Worm (Caenorhabditis elegans) whole organism, L1 larva: Measurements from ENCODE around the gene B0410.1.

ENCODE experiments used
- F16B12.6 ChIP-seq: fragments of 150-350 bp; optimal IDR thresholded peaks from 2 replicates; lab custom pipeline; 2014; ENCODE audit warnings: missing biosample characterization, missing genetic modification characterization
- Y116A8C.19 ChIP-seq: sonication (generic microtip); optimal IDR thresholded peaks from 2 replicates; lab custom pipeline; 2016; ENCODE audit warnings: missing compliant biosample characterization, missing genetic modification characterization, borderline replicate concordance
- aha-1 ChIP-seq: fragments of 150-350 bp; optimal IDR thresholded peaks from 2 replicates; lab custom pipeline; 2014; ENCODE audit warnings: missing biosample characterization, missing genetic modification characterization
- aly-2 ChIP-seq: fragments of 150-350 bp; optimal IDR thresholded peaks from 2 replicates; lab custom pipeline; 2014; ENCODE audit warnings: missing biosample characterization, missing genetic modification characterization
- ama-1 ChIP-seq: fragments of 150-350 bp; optimal IDR thresholded peaks from 2 replicates; lab custom pipeline; 2014
- blmp-1 ChIP-seq: fragments of 150-350 bp; optimal IDR thresholded peaks from 2 replicates; lab custom pipeline; 2014; ENCODE audit warnings: missing biosample characterization, missing genetic modification characterization
- ceh-63 ChIP-seq: fragments of 200-800 bp; sonication (Bioruptor generic); optimal IDR thresholded peaks from 2 replicates; lab custom pipeline; 2018; ENCODE audit warnings: mild to moderate bottlenecking, missing genetic modification characterization, missing compliant biosample characterization
- ceh-82 ChIP-seq, 3 experiments: fragments of 150-350 bp in 1 of 3; sonication (generic microtip) in 2 of 3; optimal IDR thresholded peaks; 2 replicates each; lab custom pipeline; 2014 to 2017; ENCODE audit warnings: missing biosample characterization in 3 of 3, missing genetic modification characterization in 3 of 3
- ces-1 ChIP-seq: fragments of 150-350 bp; optimal IDR thresholded peaks from 2 replicates; lab custom pipeline; 2014; ENCODE audit warnings: missing biosample characterization, missing genetic modification reagents, missing genetic modification characterization
- dpl-1 ChIP-seq, 3 experiments: fragments of 150-350 bp in 2 of 3; sonication (generic microtip) in 1 of 3; optimal IDR thresholded peaks; 2 replicates each; lab custom pipeline; 2014 to 2017; ENCODE audit warnings: missing biosample characterization in 3 of 3, missing genetic modification characterization in 3 of 3, missing genetic modification reagents in 3 of 3
- dsc-1 ChIP-seq: sonication (generic microtip); optimal IDR thresholded peaks from 2 replicates; lab custom pipeline; 2016; ENCODE audit warnings: mild to moderate bottlenecking, missing genetic modification characterization, missing compliant biosample characterization
- efl-3 ChIP-seq: fragments of 200-800 bp; sonication (Bioruptor generic); optimal IDR thresholded peaks from 2 replicates; lab custom pipeline; 2018; ENCODE audit warnings: mild to moderate bottlenecking, missing genetic modification characterization, missing compliant biosample characterization
- egl-13 ChIP-seq: sonication (generic microtip); optimal IDR thresholded peaks from 2 replicates; lab custom pipeline; 2016; ENCODE audit warnings: missing genotype, missing genetic modification reagents, missing genetic modification characterization, missing compliant biosample characterization
- egl-27 ChIP-seq, 2 experiments: fragments of 150-350 bp in 1 of 2; sonication (generic microtip); optimal IDR thresholded peaks; 3 replicates each; lab custom pipeline; 2017 to 2018; ENCODE audit warnings: missing biosample characterization in 2 of 2, missing genetic modification characterization in 2 of 2, missing genetic modification reagents in 2 of 2
- fkh-10 ChIP-seq: sonication (generic microtip); optimal IDR thresholded peaks from 2 replicates; lab custom pipeline; 2017; ENCODE audit warnings: missing biosample characterization, missing genetic modification reagents, missing genetic modification characterization
- grh-1 ChIP-seq: fragments of 200-800 bp; sonication (Bioruptor generic); IDR thresholded peaks from 2 replicates; pipeline ENCODE4 v1.3.6; 2022; ENCODE audit warnings: missing genetic modification reagents, missing genetic modification characterization, missing compliant biosample characterization
- hlh-17 ChIP-seq: fragments of 200-800 bp; sonication (Bioruptor generic); optimal IDR thresholded peaks from 2 replicates; lab custom pipeline; 2018; ENCODE audit warnings: missing genetic modification characterization, mild to moderate bottlenecking, missing compliant biosample characterization, moderate library complexity, borderline replicate concordance
- hlh-4 ChIP-seq: sonication (generic microtip); optimal IDR thresholded peaks from 2 replicates; lab custom pipeline; 2016; ENCODE audit warnings: mild to moderate bottlenecking, missing genetic modification characterization, missing compliant biosample characterization
- irx-1 ChIP-seq: sonication (generic microtip); optimal IDR thresholded peaks from 2 replicates; lab custom pipeline; 2016; ENCODE audit warnings: missing genetic modification characterization, missing compliant biosample characterization
- isw-1 ChIP-seq: fragments of 200-800 bp; sonication (Bioruptor generic); IDR thresholded peaks from 2 replicates; pipeline ENCODE4 v1.3.6; 2022; ENCODE audit warnings: missing genetic modification characterization, missing compliant biosample characterization
- lin-13 ChIP-seq: fragments of 150-350 bp; optimal IDR thresholded peaks from 2 replicates; lab custom pipeline; 2014; ENCODE audit warnings: missing biosample characterization, missing genetic modification reagents, missing genetic modification characterization
- lin-14 ChIP-seq: fragments of 200-800 bp; sonication (Bioruptor generic); optimal IDR thresholded peaks from 2 replicates; lab custom pipeline; 2018; ENCODE audit warnings: mild to moderate bottlenecking, missing genetic modification characterization, moderate library complexity, missing compliant biosample characterization
- lin-15B ChIP-seq: fragments of 150-350 bp; sonication (generic microtip); optimal IDR thresholded peaks from 3 replicates; lab custom pipeline; 2014; ENCODE audit warnings: missing biosample characterization, missing genetic modification characterization
- lin-35 ChIP-seq, 2 experiments: fragments of 150-350 bp; optimal IDR thresholded peaks; 2 replicates each; lab custom pipeline; 2014; ENCODE audit warnings: missing biosample characterization in 2 of 2, missing genetic modification characterization in 2 of 2, missing genetic modification reagents in 2 of 2
- lin-39 ChIP-seq: fragments of 150-350 bp; optimal IDR thresholded peaks from 2 replicates; lab custom pipeline; 2014; ENCODE audit warnings: missing biosample characterization, missing genetic modification reagents, missing genetic modification characterization
- lsy-2 ChIP-seq, 2 experiments: fragments of 150-350 bp; optimal IDR thresholded peaks; 2 replicates each; lab custom pipeline; 2014; ENCODE audit warnings: missing biosample characterization in 2 of 2, missing genetic modification characterization in 2 of 2
- mab-9 ChIP-seq: fragments of 200-800 bp; sonication (Bioruptor generic); IDR thresholded peaks from 2 replicates; pipeline ENCODE4 v1.3.6; 2022; ENCODE audit warnings: missing genetic modification reagents, missing genetic modification characterization, missing compliant biosample characterization
- mef-2 ChIP-seq: fragments of 150-350 bp; optimal IDR thresholded peaks from 2 replicates; lab custom pipeline; 2014; ENCODE audit warnings: missing biosample characterization, missing genetic modification characterization
- mep-1 ChIP-seq: fragments of 150-350 bp; optimal IDR thresholded peaks from 2 replicates; lab custom pipeline; 2014; ENCODE audit warnings: missing biosample characterization, missing genetic modification characterization
- nhr-11 ChIP-seq: fragments of 150-350 bp; optimal IDR thresholded peaks from 2 replicates; lab custom pipeline; 2014; ENCODE audit warnings: missing biosample characterization, missing genetic modification characterization
- nhr-12 ChIP-seq: sonication (generic microtip); optimal IDR thresholded peaks from 2 replicates; lab custom pipeline; 2017; ENCODE audit warnings: missing biosample characterization, missing genetic modification characterization
- nhr-47 ChIP-seq: sonication (generic microtip); optimal IDR thresholded peaks from 2 replicates; lab custom pipeline; 2016; ENCODE audit warnings: mild to moderate bottlenecking, missing genetic modification characterization, moderate library complexity, missing compliant biosample characterization
- nhr-76 ChIP-seq: sonication (generic microtip); optimal IDR thresholded peaks from 2 replicates; lab custom pipeline; 2017; ENCODE audit warnings: missing biosample characterization, missing genetic modification characterization
- nhr-77 ChIP-seq: fragments of 150-350 bp; optimal IDR thresholded peaks from 2 replicates; lab custom pipeline; 2014; ENCODE audit warnings: missing biosample characterization, missing genetic modification characterization
- nhr-84 ChIP-seq: sonication (generic microtip); optimal IDR thresholded peaks from 2 replicates; lab custom pipeline; 2017; ENCODE audit warnings: missing biosample characterization, missing genetic modification characterization
- nhr-85 ChIP-seq: sonication (generic microtip); peaks from one replicate; lab custom pipeline; 2016; ENCODE audit warnings: missing genetic modification characterization, inconsistent platforms, missing compliant biosample characterization
- nhr-90 ChIP-seq: sonication (generic microtip); optimal IDR thresholded peaks from 2 replicates; lab custom pipeline; 2016; ENCODE audit warnings: mild to moderate bottlenecking, missing genetic modification characterization, missing compliant biosample characterization; ENCODE audit not compliant: poor library complexity
- pag-3 ChIP-seq: sonication (generic microtip); optimal IDR thresholded peaks from 2 replicates; lab custom pipeline; 2017; ENCODE audit warnings: missing genetic modification characterization, mild to moderate bottlenecking, missing compliant biosample characterization, antibody characterized with exemption, borderline replicate concordance; ENCODE audit not compliant: insufficient read depth
- pax-3 ChIP-seq: fragments of 200-800 bp; sonication (Bioruptor generic); optimal IDR thresholded peaks from 2 replicates; lab custom pipeline; 2018; ENCODE audit warnings: mild to moderate bottlenecking, missing genetic modification characterization, moderate library complexity, missing compliant biosample characterization
- pqm-1 ChIP-seq: sonication (generic microtip); optimal IDR thresholded peaks from 3 replicates; lab custom pipeline; 2017; ENCODE audit warnings: missing biosample characterization, missing genetic modification characterization
- rnt-1 ChIP-seq: sonication (generic microtip); optimal IDR thresholded peaks from 2 replicates; lab custom pipeline; 2016; ENCODE audit warnings: mild to moderate bottlenecking, missing genetic modification characterization, moderate library complexity, missing compliant biosample characterization
- skn-1 ChIP-seq: fragments of 150-350 bp; optimal IDR thresholded peaks from 2 replicates; lab custom pipeline; 2014; ENCODE audit warnings: missing biosample characterization, missing genetic modification characterization
- snpc-4 ChIP-seq: fragments of 150-350 bp; optimal IDR thresholded peaks from 2 replicates; lab custom pipeline; 2014; ENCODE audit warnings: missing biosample characterization, missing genetic modification characterization
- sptf-1 ChIP-seq: fragments of 150-350 bp; optimal IDR thresholded peaks from 2 replicates; lab custom pipeline; 2014; ENCODE audit warnings: missing biosample characterization, missing genetic modification characterization
- tlp-1 ChIP-seq: fragments of 150-350 bp; optimal IDR thresholded peaks from 2 replicates; lab custom pipeline; 2014; ENCODE audit warnings: missing biosample characterization, missing genetic modification characterization
- unc-130 ChIP-seq: fragments of 150-350 bp; optimal IDR thresholded peaks from 2 replicates; lab custom pipeline; 2017; ENCODE audit warnings: missing biosample characterization, missing genetic modification characterization, inconsistent platforms
- unc-30 ChIP-seq: sonication (generic microtip); optimal IDR thresholded peaks from 2 replicates; lab custom pipeline; 2017; ENCODE audit warnings: missing biosample characterization, missing genetic modification characterization
- unc-62 ChIP-seq: fragments of 150-350 bp; optimal IDR thresholded peaks from 2 replicates; lab custom pipeline; 2014; ENCODE audit warnings: missing biosample characterization, missing genetic modification reagents, missing genetic modification characterization
- vab-15 ChIP-seq: sonication (generic microtip); optimal IDR thresholded peaks from 2 replicates; lab custom pipeline; 2017; ENCODE audit warnings: missing genotype, mild to moderate bottlenecking, missing genetic modification characterization, missing compliant biosample characterization
- zag-1 ChIP-seq: fragments of 150-350 bp; optimal IDR thresholded peaks from 2 replicates; lab custom pipeline; 2014; ENCODE audit warnings: missing biosample characterization, missing genetic modification characterization
- zip-4 ChIP-seq: fragments of 200-800 bp; sonication (Bioruptor generic); optimal IDR thresholded peaks from 2 replicates; lab custom pipeline; 2018; ENCODE audit warnings: mild to moderate bottlenecking, missing genetic modification characterization, moderate library complexity, missing compliant biosample characterization
- ztf-11 ChIP-seq, 2 experiments: sonication (generic microtip); optimal IDR thresholded peaks; 2 replicates each; lab custom pipeline; 2016 to 2017; ENCODE audit warnings: missing genetic modification characterization in 2 of 2, missing biosample characterization in 1 of 2, missing compliant biosample characterization in 1 of 2
- ztf-4 ChIP-seq: fragments of 150-350 bp; optimal IDR thresholded peaks from 2 replicates; lab custom pipeline; 2014; ENCODE audit warnings: missing biosample characterization, missing genetic modification characterization

Gene B0410.1

ce11 chrX:2891141-2891739 lies 3.1 kb upstream of the B0410.1 start, which contains the start of gene B0410.3 (continued):
- TF ChIP-seq Y116A8C.19 (tag; lab: Kevin White, UChicago), result no peak
- TF ChIP-seq ceh-63 (GFP tag; lab: Kevin White, UChicago), result no peak
- no peak for TF ChIP-seq mef-2 (tag; lab: Kevin White, UChicago)
- TF ChIP-seq lin-15B (tag; lab: Kevin White, UChicago), result no peak
- TF ChIP-seq mab-9 (GFP tag; lab: Robert Waterston, UW), result no peak
- no peak for TF ChIP-seq pag-3 (tag; lab: Kevin White, UChicago)
- TF ChIP-seq pax-3 (tag; lab: Kevin White, UChicago), result no peak
- no peak for TF ChIP-seq efl-3 (GFP tag; lab: Kevin White, UChicago)
- no peak for TF ChIP-seq nhr-11 (tag; lab: Kevin White, UChicago)
- no peak for TF ChIP-seq egl-13 (tag; lab: Kevin White, UChicago)
- peak; percentile 99 for TF ChIP-seq nhr-85
- TF ChIP-seq ama-1 (lab: Kevin White, UChicago), result no peak
- TF ChIP-seq dsc-1 (tag; lab: Kevin White, UChicago), result no peak
- no peak for TF ChIP-seq lin-13
- peak; percentile 67 for TF ChIP-seq vab-15 (tag; lab: Kevin White, UChicago)
- TF ChIP-seq mep-1 (tag; lab: Kevin White, UChicago), result peak; percentile 47
- no peak for TF ChIP-seq rnt-1 (tag; lab: Kevin White, UChicago)
- TF ChIP-seq grh-1 (GFP tag; lab: Robert Waterston, UW), result peak; percentile 59
- no peak for TF ChIP-seq ztf-11 (tag; optimal IDR thresholded peaks at IDR 0.05; lab: Kevin White, UChicago)
- no peak for TF ChIP-seq snpc-4 (tag; lab: Kevin White, UChicago)
- peak; percentile 7 to 60 for TF ChIP-seq lin-35 (GFP tag; optimal IDR thresholded peaks at IDR 0.05; lab: Kevin White, UChicago)
- peak in 1 of 2 experiments; percentile 55 for TF ChIP-seq egl-27 (tag; optimal IDR thresholded peaks at IDR 0.05; lab: Kevin White, UChicago)
- TF ChIP-seq F16B12.6 (tag; lab: Kevin White, UChicago), result no peak
- no peak for TF ChIP-seq isw-1 (GFP tag; lab: Robert Waterston, UW)
- no peak for TF ChIP-seq nhr-12 (tag; lab: Kevin White, UChicago)
- TF ChIP-seq unc-62, result no peak
- TF ChIP-seq lin-14 (GFP tag; lab: Kevin White, UChicago), result peak; percentile 83
- TF ChIP-seq lin-39 (tag; lab: Kevin White, UChicago), result no peak
- no peak for TF ChIP-seq aly-2 (tag; lab: Kevin White, UChicago)
- no peak for TF ChIP-seq nhr-84 (tag; lab: Kevin White, UChicago)
- no peak for TF ChIP-seq nhr-76 (tag; lab: Kevin White, UChicago)
- peak in 1 of 3 experiments; percentile 7 for TF ChIP-seq dpl-1 (GFP tag; optimal IDR thresholded peaks at IDR 0.05; lab: Kevin White, UChicago)
- no peak for TF ChIP-seq zag-1 (tag; lab: Kevin White, UChicago)
- TF ChIP-seq fkh-10 (GFP tag; lab: Kevin White, UChicago), result no peak
- no peak for TF ChIP-seq hlh-4 (tag; lab: Kevin White, UChicago)
- peak; percentile 30 to 68 for TF ChIP-seq lsy-2 (tag; optimal IDR thresholded peaks at IDR 0.05; lab: Kevin White, UChicago)
- peak; percentile 89 for TF ChIP-seq blmp-1 (tag; lab: Kevin White, UChicago)
- TF ChIP-seq nhr-47, result peak; percentile 64
- TF ChIP-seq hlh-17 (GFP tag; lab: Kevin White, UChicago), result no peak
- no peak for TF ChIP-seq pqm-1 (tag; lab: Kevin White, UChicago)
- TF ChIP-seq tlp-1 (tag; lab: Kevin White, UChicago), result no peak
- no peak for TF ChIP-seq unc-30 (tag; lab: Kevin White, UChicago)
- TF ChIP-seq zip-4 (GFP tag; lab: Kevin White, UChicago), result no peak
- no peak for TF ChIP-seq sptf-1 (tag; lab: Kevin White, UChicago)
- peak; percentile 20 for TF ChIP-seq nhr-77 (tag; lab: Kevin White, UChicago)
- TF ChIP-seq aha-1, result no peak
- TF ChIP-seq nhr-90 (tag; lab: Kevin White, UChicago), result peak; percentile 85
- TF ChIP-seq skn-1 (tag; lab: Kevin White, UChicago), result no peak
- peak; percentile 66 for TF ChIP-seq unc-130 (tag; lab: Kevin White, UChicago)
- no peak for TF ChIP-seq irx-1
- TF ChIP-seq ceh-82 (tag; optimal IDR thresholded peaks at IDR 0.05; lab: Kevin White, UChicago), result no peak
- TF ChIP-seq ztf-4 (tag; lab: Kevin White, UChicago), result peak; percentile 62
- TF ChIP-seq ces-1, result no peak
